Worm (Caenorhabditis elegans) whole organism, L4 larva: ENCODE measurements around the gene C45B11.6.

Source experiments
- F10B5.3 ChIP-seq: sonication (generic microtip); optimal IDR thresholded peaks from 2 replicates; lab custom pipeline; 2016; ENCODE audit warnings: mild to moderate bottlenecking, missing genetic modification characterization, missing compliant biosample characterization
- F37D6.2 ChIP-seq: sonication (generic microtip); optimal IDR thresholded peaks from 2 replicates; lab custom pipeline; 2016; ENCODE audit warnings: mild to moderate bottlenecking, missing genetic modification characterization, missing compliant biosample characterization
- F49E8.2 ChIP-seq: sonication (generic microtip); optimal IDR thresholded peaks from 2 replicates; lab custom pipeline; 2016; ENCODE audit warnings: missing compliant biosample characterization, mild to moderate bottlenecking, missing genetic modification characterization, borderline replicate concordance
- T20F7.1 ChIP-seq: fragments of 200-800 bp; sonication (Bioruptor generic); optimal IDR thresholded peaks from 2 replicates; lab custom pipeline; 2018; ENCODE audit warnings: mild to moderate bottlenecking, missing genetic modification characterization, missing compliant biosample characterization
- T26A8.4 ChIP-seq: fragments of 200-800 bp; sonication (Bioruptor generic); IDR thresholded peaks from 2 replicates; pipeline ENCODE4 v1.3.6; 2022; ENCODE audit warnings: missing genetic modification characterization, missing compliant biosample characterization
- Y5F2A.4 ChIP-seq: fragments of 200-800 bp; sonication (Bioruptor generic); optimal IDR thresholded peaks from 2 replicates; lab custom pipeline; 2018; ENCODE audit warnings: mild to moderate bottlenecking, missing genetic modification characterization, missing compliant biosample characterization
- aha-1 ChIP-seq: fragments of 150-350 bp; peaks from one replicate; lab custom pipeline; 2014; ENCODE audit warnings: missing biosample characterization, missing genetic modification characterization
- aly-2 ChIP-seq: sonication (generic microtip); optimal IDR thresholded peaks from 2 replicates; lab custom pipeline; 2018; ENCODE audit warnings: missing biosample characterization, missing genetic modification characterization
- arid-1 ChIP-seq: fragments of 200-800 bp; sonication (Bioruptor generic); conservative IDR thresholded peaks from 2 replicates; pipeline ENCODE4 v1.3.6; 2022; ENCODE audit warnings: missing genetic modification reagents, missing genetic modification characterization, missing compliant biosample characterization
- ceh-28 ChIP-seq: fragments of 150-350 bp; optimal IDR thresholded peaks from 2 replicates; lab custom pipeline; 2014; ENCODE audit warnings: missing biosample characterization, missing genetic modification reagents, missing genetic modification characterization
- ceh-32 ChIP-seq: sonication (generic microtip); optimal IDR thresholded peaks from 2 replicates; lab custom pipeline; 2016; ENCODE audit warnings: mild to moderate bottlenecking, missing genetic modification characterization, missing compliant biosample characterization; ENCODE audit not compliant: poor library complexity
- ceh-44 ChIP-seq: fragments of 200-800 bp; sonication (Bioruptor generic); IDR thresholded peaks from 2 replicates; pipeline ENCODE4 v1.3.6; 2022; ENCODE audit warnings: missing genetic modification reagents, missing genetic modification characterization, missing compliant biosample characterization
- ceh-62 ChIP-seq: sonication (generic microtip); optimal IDR thresholded peaks from 2 replicates; lab custom pipeline; 2017; ENCODE audit warnings: missing biosample characterization, missing genetic modification characterization
- ces-1 ChIP-seq: fragments of 150-350 bp; sonication (generic microtip); optimal IDR thresholded peaks from 4 replicates; lab custom pipeline; 2014; ENCODE audit warnings: missing biosample characterization, missing genetic modification reagents, missing genetic modification characterization
- cey-2 ChIP-seq: sonication (generic microtip); optimal IDR thresholded peaks from 3 replicates; lab custom pipeline; 2017; ENCODE audit warnings: missing genetic modification characterization, mild to moderate bottlenecking, missing compliant biosample characterization, antibody characterized with exemption, borderline replicate concordance; ENCODE audit not compliant: insufficient read depth
- ctbp-1 ChIP-seq: fragments of 200-800 bp; sonication (Bioruptor generic); IDR thresholded peaks from 2 replicates; pipeline ENCODE4 v1.3.6; 2022; ENCODE audit warnings: missing genetic modification reagents, missing genetic modification characterization, missing compliant biosample characterization
- daf-19 ChIP-seq: fragments of 200-800 bp; sonication (Bioruptor generic); conservative IDR thresholded peaks from 2 replicates; pipeline ENCODE4 v1.3.6; 2022; ENCODE audit warnings: missing genetic modification characterization, missing compliant biosample characterization
- daf-8 ChIP-seq: fragments of 200-800 bp; sonication (Bioruptor generic); IDR thresholded peaks from 2 replicates; pipeline ENCODE4 v1.3.6; 2022; ENCODE audit warnings: missing genetic modification characterization, missing compliant biosample characterization
- dmd-6 ChIP-seq: fragments of 200-800 bp; sonication (Bioruptor generic); IDR thresholded peaks from 2 replicates; pipeline ENCODE4 v1.3.6; 2022; ENCODE audit warnings: missing genetic modification reagents, missing genetic modification characterization, missing compliant biosample characterization
- dmd-8 ChIP-seq: fragments of 200-800 bp; sonication (Bioruptor generic); IDR thresholded peaks from 2 replicates; pipeline ENCODE4 v1.3.6; 2022; ENCODE audit warnings: missing genetic modification characterization, missing compliant biosample characterization
- dpl-1 ChIP-seq: fragments of 150-350 bp; optimal IDR thresholded peaks from 2 replicates; lab custom pipeline; 2014; ENCODE audit warnings: missing biosample characterization, missing genetic modification reagents, missing genetic modification characterization
- duxl-1 ChIP-seq: sonication (generic microtip); optimal IDR thresholded peaks from 2 replicates; lab custom pipeline; 2016; ENCODE audit warnings: mild to moderate bottlenecking, missing genetic modification characterization, moderate library complexity, missing compliant biosample characterization; ENCODE audit not compliant: poor library complexity
- dve-1 ChIP-seq: sonication (generic microtip); optimal IDR thresholded peaks from 2 replicates; lab custom pipeline; 2017; ENCODE audit warnings: antibody characterized with exemption, mild to moderate bottlenecking, missing genetic modification characterization, missing compliant biosample characterization; ENCODE audit not compliant: insufficient read depth
- egl-27 ChIP-seq: sonication (generic microtip); optimal IDR thresholded peaks from 3 replicates; lab custom pipeline; 2017; ENCODE audit warnings: missing biosample characterization, missing genetic modification reagents, missing genetic modification characterization
- fkh-10 ChIP-seq: fragments of 150-350 bp; optimal IDR thresholded peaks from 2 replicates; lab custom pipeline; 2014; ENCODE audit warnings: missing biosample characterization, missing genetic modification reagents, missing genetic modification characterization
- hlh-30 ChIP-seq: sonication (generic microtip); optimal IDR thresholded peaks from 2 replicates; lab custom pipeline; 2017; ENCODE audit warnings: antibody characterized with exemption, mild to moderate bottlenecking, missing genetic modification characterization, missing compliant biosample characterization; ENCODE audit not compliant: insufficient read depth
- jun-1 ChIP-seq: fragments of 150-350 bp; optimal IDR thresholded peaks from 2 replicates; lab custom pipeline; 2014; ENCODE audit warnings: missing biosample characterization, missing genetic modification reagents, missing genetic modification characterization
- lin-38 ChIP-seq: fragments of 200-800 bp; sonication (Bioruptor generic); IDR thresholded peaks from 2 replicates; pipeline ENCODE4 v1.3.6; 2022; ENCODE audit warnings: missing genetic modification reagents, missing genetic modification characterization, missing compliant biosample characterization
- lin-39 ChIP-seq: fragments of 150-350 bp; optimal IDR thresholded peaks from 2 replicates; lab custom pipeline; 2014; ENCODE audit warnings: missing biosample characterization, missing genetic modification reagents, missing genetic modification characterization
- mdl-1 ChIP-seq, 2 experiments: fragments of 150-350 bp in 1 of 2; sonication (generic microtip) in 1 of 2; optimal IDR thresholded peaks; 2 replicates each; lab custom pipeline; 2014 to 2017; ENCODE audit warnings: missing biosample characterization in 2 of 2, missing genetic modification characterization in 2 of 2
- mep-1 ChIP-seq: fragments of 150-350 bp; sonication (generic microtip); optimal IDR thresholded peaks from 3 replicates; lab custom pipeline; 2014; ENCODE audit warnings: missing biosample characterization, missing genetic modification characterization
- nhr-41 ChIP-seq: fragments of 200-800 bp; sonication (Bioruptor generic); IDR thresholded peaks from 2 replicates; pipeline ENCODE4 v1.3.6; 2022; ENCODE audit warnings: missing genetic modification reagents, missing genetic modification characterization, missing compliant biosample characterization
- nhr-42 ChIP-seq: fragments of 200-800 bp; sonication (Bioruptor generic); IDR thresholded peaks from 2 replicates; pipeline ENCODE4 v1.3.6; 2022; ENCODE audit warnings: missing genetic modification characterization, missing compliant biosample characterization
- nhr-48 ChIP-seq: sonication (generic microtip); optimal IDR thresholded peaks from 2 replicates; lab custom pipeline; 2016; ENCODE audit warnings: mild to moderate bottlenecking, missing genetic modification characterization, missing compliant biosample characterization
- nhr-77 ChIP-seq: fragments of 150-350 bp; optimal IDR thresholded peaks from 2 replicates; lab custom pipeline; 2014; ENCODE audit warnings: missing biosample characterization, missing genetic modification characterization
- pqm-1 ChIP-seq: sonication (generic microtip); optimal IDR thresholded peaks from 2 replicates; lab custom pipeline; 2017; ENCODE audit warnings: missing biosample characterization, missing genetic modification characterization
- set-16 ChIP-seq: fragments of 200-800 bp; sonication (Bioruptor generic); IDR thresholded peaks from 2 replicates; pipeline ENCODE4 v1.3.6; 2022; ENCODE audit warnings: missing genetic modification reagents, missing genetic modification characterization, missing compliant biosample characterization
- skn-1 ChIP-seq: fragments of 150-350 bp; optimal IDR thresholded peaks from 2 replicates; lab custom pipeline; 2014; ENCODE audit warnings: missing biosample characterization, missing genetic modification characterization
- snpc-1.2 ChIP-seq: fragments of 200-800 bp; sonication (Bioruptor generic); IDR thresholded peaks from 2 replicates; pipeline ENCODE4 v1.3.6; 2022; ENCODE audit warnings: missing genetic modification reagents, missing genetic modification characterization, missing compliant biosample characterization
- unc-39 ChIP-seq: sonication (generic microtip); optimal IDR thresholded peaks from 2 replicates; lab custom pipeline; 2017; ENCODE audit warnings: missing biosample characterization, missing genetic modification characterization
- unc-62 ChIP-seq, 3 experiments: fragments of 150-350 bp in 1 of 3; sonication (generic microtip); optimal IDR thresholded peaks in 2 of 3; peaks in 1 of 3; 1 replicate in 1 of 3; 2 replicates in 2 of 3; lab custom pipeline; 2014 to 2017; ENCODE audit warnings: missing biosample characterization in 3 of 3, missing genetic modification characterization in 3 of 3, missing genetic modification reagents in 3 of 3, missing genotype in 1 of 3
- zfp-2 ChIP-seq: sonication (generic microtip); optimal IDR thresholded peaks from 2 replicates; lab custom pipeline; 2016; ENCODE audit warnings: mild to moderate bottlenecking, missing genetic modification characterization, missing compliant biosample characterization
- zfp-3 ChIP-seq: fragments of 200-800 bp; sonication (Bioruptor generic); conservative IDR thresholded peaks from 2 replicates; pipeline ENCODE4 v1.3.6; 2022; ENCODE audit warnings: missing genetic modification reagents, missing genetic modification characterization, missing compliant biosample characterization
- zip-11 ChIP-seq: fragments of 200-800 bp; sonication (Bioruptor generic); IDR thresholded peaks from 2 replicates; pipeline ENCODE4 v1.3.6; 2022; ENCODE audit warnings: missing genetic modification characterization, missing compliant biosample characterization
- ztf-11 ChIP-seq: fragments of 150-350 bp; optimal IDR thresholded peaks from 2 replicates; lab custom pipeline; 2014; ENCODE audit warnings: missing biosample characterization, missing genetic modification characterization

The C45B11.6 gene

ce11 chrV:11078104-11078724, 34.3 kb downstream of the C45B11.6 start, which contains the start of gene act-2 (continued):
- TF ChIP-seq dmd-6 (GFP tag; lab: Robert Waterston, UW) (peak; percentile 57), mep-1 (tag; lab: Kevin White, UChicago) (peak; percentile 84), dmd-8 (GFP tag; lab: Robert Waterston, UW) (no peak), egl-27 (tag; lab: Kevin White, UChicago) (no peak), aha-1 (tag; lab: Kevin White, UChicago) (peak; percentile 97), ceh-32 (tag; lab: Kevin White, UChicago) (no peak), nhr-42 (no peak), zfp-3 (GFP tag; lab: Robert Waterston, UW) (no peak), F49E8.2 (tag; lab: Kevin White, UChicago) (no peak), F10B5.3 (tag; lab: Kevin White, UChicago) (no peak), daf-8 (GFP tag; lab: Robert Waterston, UW) (no peak), ces-1 (GFP tag; lab: Kevin White, UChicago) (no peak), lin-38 (GFP tag; lab: Robert Waterston, UW) (peak; percentile 94), jun-1 (tag; lab: Kevin White, UChicago) (no peak), T20F7.1 (peak; percentile 47), duxl-1 (tag; lab: Kevin White, UChicago) (peak; percentile 10), ceh-62 (tag; lab: Kevin White, UChicago) (no peak), lin-39 (no peak), nhr-41 (no peak), T26A8.4 (GFP tag; lab: Robert Waterston, UW) (no peak)

- TF ChIP-seq hlh-30 (no peak), dmd-6 (GFP tag; lab: Robert Waterston, UW) (no peak), skn-1 (tag; lab: Kevin White, UChicago) (no peak), lin-39 (no peak), ceh-28 (tag; lab: Kevin White, UChicago) (no peak), nhr-48 (tag; lab: Kevin White, UChicago) (no peak), daf-19 (no peak), F49E8.2 (tag; lab: Kevin White, UChicago) (no peak), Y5F2A.4 (GFP tag; lab: Kevin White, UChicago) (no peak), zip-11 (GFP tag; lab: Robert Waterston, UW) (no peak), ztf-11 (tag; lab: Kevin White, UChicago) (no peak), F10B5.3 (tag; lab: Kevin White, UChicago) (no peak), dpl-1 (GFP tag; lab: Kevin White, UChicago) (no peak), F37D6.2 (no peak), zfp-2 (tag; lab: Kevin White, UChicago) (no peak), unc-39 (no peak)
These were observed 35.0 kb downstream of the C45B11.6 start for ce11 chrV:11078874-11079273.

- TF ChIP-seq mdl-1 (tag; optimal IDR thresholded peaks at IDR 0.05; lab: Kevin White, UChicago), result no peak
- TF ChIP-seq ceh-44 (GFP tag; lab: Robert Waterston, UW), result no peak
- TF ChIP-seq pqm-1, result peak; percentile 95
- TF ChIP-seq dve-1 (tag; lab: Kevin White, UChicago), result peak; percentile 26
- 0 out of 2 replicates have a peak, but pooled peaks have one; percentile 4 for TF ChIP-seq arid-1 (GFP tag; lab: Robert Waterston, UW)
- TF ChIP-seq F10B5.3 (tag; lab: Kevin White, UChicago), result no peak
- peak; percentile 6 for TF ChIP-seq nhr-77 (tag; lab: Kevin White, UChicago)
- no peak for TF ChIP-seq aly-2
- TF ChIP-seq ctbp-1 (GFP tag; lab: Robert Waterston, UW), result 0 out of 2 replicates have a peak, but pooled peaks have one; percentile 61
- 0 out of 2 replicates have a peak, but pooled peaks have one; percentile 13 for TF ChIP-seq set-16 (GFP tag; lab: Robert Waterston, UW)
- TF ChIP-seq unc-62 (GFP tag; optimal IDR thresholded peaks at IDR 0.05 in 1 of 2; lab: Kevin White, UChicago), result peak in 1 of 2 experiments; percentile 54
- TF ChIP-seq unc-62 (tag; optimal IDR thresholded peaks at IDR 0.05; lab: Kevin White, UChicago), result no peak
- TF ChIP-seq snpc-1.2 (GFP tag; lab: Robert Waterston, UW), result no peak
- no peak for TF ChIP-seq fkh-10 (GFP tag; lab: Kevin White, UChicago)
- no peak for TF ChIP-seq cey-2 (tag; lab: Kevin White, UChicago)
These were observed 36.7 kb downstream of the C45B11.6 start, which contains the start of gene act-1 for ce11 chrV:11080345-11081102. act-1 (plus strand) TSS chrV:11081052.
